Fruit fly (Drosophila melanogaster): ENCODE results near the gene CG34133.

CG34133 gene

DNA sequence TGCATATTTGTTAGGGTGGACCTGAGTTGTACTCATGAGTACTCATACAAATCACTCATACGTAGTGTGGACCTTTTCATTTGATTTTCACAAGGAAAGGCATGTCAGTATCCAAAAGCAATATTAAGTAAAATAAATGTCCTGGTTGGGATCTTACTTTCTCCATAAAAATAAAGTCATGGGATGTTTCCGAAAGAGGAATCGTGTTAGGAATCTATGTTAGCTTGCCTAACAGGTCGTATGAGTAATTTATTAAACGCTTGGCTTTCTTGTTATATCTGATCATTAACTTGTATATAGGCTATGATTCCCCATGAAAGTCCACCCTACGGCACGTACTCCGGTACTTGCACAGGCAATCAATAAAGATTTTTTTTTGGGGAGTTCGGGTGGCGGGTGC, 6.7 kb downstream of the CG34133 start (continued):
- TF ChIP-seq CG8632 (GFP tag; optimal IDR thresholded peaks at IDR 0.05) = peak; percentile 66
- TF ChIP-seq Hr39 (GFP tag; optimal IDR thresholded peaks at IDR 0.05) = peak; percentile 68
- peak; percentile 58 for TF ChIP-seq CG6808 (GFP tag; optimal IDR thresholded peaks at IDR 0.05)
- peak; percentile 57 for TF ChIP-seq Sox15 (GFP tag; optimal IDR thresholded peaks at IDR 0.05)
- TF ChIP-seq CG8319 (GFP tag; optimal IDR thresholded peaks at IDR 0.05) = peak; percentile 21
- TF ChIP-seq dsx (GFP tag; optimal IDR thresholded peaks at IDR 0.05; ENCODE audit: poor library complexity, severe bottlenecking) = peak; percentile 21
- peak; percentile 75 for TF ChIP-seq achi (GFP tag; optimal IDR thresholded peaks at IDR 0.05)
- peak; percentile 7 for TF ChIP-seq Blimp-1 (GFP tag; optimal IDR thresholded peaks at IDR 0.05)
- peak; percentile 62 for TF ChIP-seq CG31627 (GFP tag; optimal IDR thresholded peaks at IDR 0.05)
- TF ChIP-seq CG6276 (GFP tag; optimal IDR thresholded peaks at IDR 0.05) = peak; percentile 84
- peak; percentile 52 for TF ChIP-seq cyc (GFP tag; optimal IDR thresholded peaks at IDR 0.05)
- no peak for TF ChIP-seq Smox (GFP tag; optimal IDR thresholded peaks at IDR 0.05)
- TF ChIP-seq net (GFP tag; optimal IDR thresholded peaks at IDR 0.05) = peak; percentile 80
- peak; percentile 61 for TF ChIP-seq CG9139 (GFP tag; optimal IDR thresholded peaks at IDR 0.05)
- TF ChIP-seq Eip78C (GFP tag) = peak; percentile 96
- TF ChIP-seq CG7368 (GFP tag; optimal IDR thresholded peaks at IDR 0.05) = no peak
- peak; percentile 79 for TF ChIP-seq acj6 (GFP tag; optimal IDR thresholded peaks at IDR 0.05)
- peak; percentile 59 for TF ChIP-seq Lpt (GFP tag; optimal IDR thresholded peaks at IDR 0.05)
- TF ChIP-seq spab (GFP tag; optimal IDR thresholded peaks at IDR 0.05) = peak; percentile 56
- TF ChIP-seq Sox14 (GFP tag; optimal IDR thresholded peaks at IDR 0.05) = peak; percentile 71
- TF ChIP-seq lz (GFP tag; optimal IDR thresholded peaks at IDR 0.05) = peak; percentile 73
- peak; percentile 26 to 84 for TF ChIP-seq salr (GFP tag; optimal IDR thresholded peaks at IDR 0.05)
- no peak for TF ChIP-seq Hr38 (GFP tag; optimal IDR thresholded peaks at IDR 0.05)
- TF ChIP-seq CG3032 (tag; optimal IDR thresholded peaks at IDR 0.05) = peak; percentile 49
- peak; percentile 82 for TF ChIP-seq esn (GFP tag; optimal IDR thresholded peaks at IDR 0.05)
- TF ChIP-seq CG10669 (GFP tag; optimal IDR thresholded peaks at IDR 0.05) = peak; percentile 67
- no peak for TF ChIP-seq eg (GFP tag; IDR thresholded peaks at IDR 0.05)
- peak; percentile 72 for TF ChIP-seq Ets96B (tag; optimal IDR thresholded peaks at IDR 0.05)
- TF ChIP-seq OdsH (GFP tag; optimal IDR thresholded peaks at IDR 0.05) = peak; percentile 80
- no peak for TF ChIP-seq fkh (GFP tag; optimal IDR thresholded peaks at IDR 0.05)
- peak; percentile 85 for TF ChIP-seq CG8119 (GFP tag; IDR thresholded peaks at IDR 0.05)
- peak; percentile 71 for TF ChIP-seq CG6792 (GFP tag; optimal IDR thresholded peaks at IDR 0.05)
- TF ChIP-seq fd85E (GFP tag; optimal IDR thresholded peaks at IDR 0.05) = no peak
- TF ChIP-seq dac (GFP tag; optimal IDR thresholded peaks at IDR 0.05) = peak; percentile 76
- peak; percentile 75 for TF ChIP-seq CG10631 (GFP tag; optimal IDR thresholded peaks at IDR 0.05)
- no peak for TF ChIP-seq CG4318 (GFP tag; optimal IDR thresholded peaks at IDR 0.05)
- no peak for TF ChIP-seq pdm3 (GFP tag; optimal IDR thresholded peaks at IDR 0.05)
- TF ChIP-seq CG11762 (GFP tag; optimal IDR thresholded peaks at IDR 0.05; ENCODE audit: insufficient read depth) = peak; percentile 79
- peak; percentile 25 for TF ChIP-seq CG11902 (GFP tag; optimal IDR thresholded peaks at IDR 0.05)
- TF ChIP-seq Sox102F (GFP tag; optimal IDR thresholded peaks at IDR 0.05) = peak; percentile 78
- TF ChIP-seq CG11294 (GFP tag; IDR thresholded peaks at IDR 0.05) = no peak; the same call in 1 of the 2 replicates
- peak; percentile 72 for TF ChIP-seq CG34406 (GFP tag; optimal IDR thresholded peaks at IDR 0.05)
- TF ChIP-seq ss (GFP tag; optimal IDR thresholded peaks at IDR 0.05) = peak; percentile 24 to 76

DNA sequence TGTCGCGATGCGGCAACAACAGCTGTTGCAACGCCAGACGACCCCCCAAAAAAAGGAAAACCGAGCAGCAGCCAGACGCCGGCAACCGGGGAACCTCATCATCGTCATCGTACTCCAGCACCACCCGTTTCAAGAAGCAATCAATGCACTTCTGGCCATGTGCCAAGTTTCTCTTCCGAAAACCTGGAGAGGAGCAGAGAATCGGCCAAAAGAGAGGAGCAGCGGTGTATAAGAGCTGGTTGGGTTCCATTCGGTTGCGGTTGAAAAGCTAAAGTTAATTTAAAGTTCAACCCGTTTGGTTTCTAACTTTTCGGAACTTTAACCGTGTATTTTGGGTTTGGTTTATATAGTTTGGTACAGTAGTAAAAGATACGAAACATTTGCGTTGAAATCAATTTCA, 7.1 kb downstream of the CG34133 start:
- TF ChIP-seq esn (GFP tag; optimal IDR thresholded peaks at IDR 0.05) = no peak
